Worm (Caenorhabditis elegans): ENCODE data around the gene F53E2.2.

ce11 chrV:1471977-1472376, 2.9 kb upstream of the F53E2.2 start:
- no peak for TF ChIP-seq unc-62 (GFP tag; optimal IDR thresholded peaks at IDR 0.05)
- TF ChIP-seq nhr-76 (tag; optimal IDR thresholded peaks at IDR 0.05): no peak
- TF ChIP-seq ets-5 (GFP tag; IDR thresholded peaks at IDR 0.05): no peak
- TF ChIP-seq mep-1 (tag; optimal IDR thresholded peaks at IDR 0.05): no peak

Measured in whole organism, L1 larva.